Worm (Caenorhabditis elegans) whole organism, L3 larva: ENCODE data around the gene F10G2.4.
"Not testable (repeated sequence)": the region's sequence is repeated elsewhere in the genome, so short reads cannot be mapped to it uniquely, and the experiment has no call there.

Source experiments
- aly-2 ChIP-seq: fragments of 150-350 bp; optimal IDR thresholded peaks from 2 replicates; lab custom pipeline; 2014; ENCODE audit warnings: missing biosample characterization, missing genetic modification characterization
- ama-1 ChIP-seq: fragments of 150-350 bp; optimal IDR thresholded peaks from 2 replicates; lab custom pipeline; 2018
- ceh-16 ChIP-seq: sonication (generic microtip); optimal IDR thresholded peaks from 2 replicates; lab custom pipeline; 2017; ENCODE audit warnings: missing biosample characterization, missing genetic modification characterization
- ceh-28 ChIP-seq: fragments of 150-350 bp; optimal IDR thresholded peaks from 2 replicates; lab custom pipeline; 2014; ENCODE audit warnings: missing biosample characterization, missing genetic modification reagents, missing genetic modification characterization
- ceh-82 ChIP-seq: fragments of 150-350 bp; optimal IDR thresholded peaks from 2 replicates; lab custom pipeline; 2014; ENCODE audit warnings: missing biosample characterization, missing genetic modification characterization
- ceh-9 ChIP-seq: sonication (generic microtip); optimal IDR thresholded peaks from 2 replicates; lab custom pipeline; 2018; ENCODE audit warnings: missing biosample characterization, missing genetic modification characterization
- daf-12 ChIP-seq: fragments of 150-350 bp; optimal IDR thresholded peaks from 2 replicates; lab custom pipeline; 2014; ENCODE audit warnings: missing biosample characterization, missing genetic modification reagents, missing genetic modification characterization
- elt-3 ChIP-seq, 3 experiments: fragments of 150-350 bp in 1 of 3; sonication (generic microtip) in 2 of 3; optimal IDR thresholded peaks; 2 replicates in 2 of 3; 4 replicates in 1 of 3; lab custom pipeline; 2014 to 2017; ENCODE audit warnings: missing biosample characterization in 3 of 3, missing genetic modification characterization in 3 of 3
- eor-1 ChIP-seq, 2 experiments: fragments of 150-350 bp; optimal IDR thresholded peaks; 2 replicates each; lab custom pipeline; 2014 to 2018; ENCODE audit warnings: missing biosample characterization in 2 of 2, missing genetic modification characterization in 2 of 2
- fkh-10 ChIP-seq: sonication (generic microtip); optimal IDR thresholded peaks from 2 replicates; lab custom pipeline; 2017; ENCODE audit warnings: missing biosample characterization, missing genetic modification reagents, missing genetic modification characterization
- fkh-2 ChIP-seq: fragments of 150-350 bp; optimal IDR thresholded peaks from 2 replicates; lab custom pipeline; 2014; ENCODE audit warnings: missing biosample characterization, missing genetic modification reagents, missing genetic modification characterization
- fos-1 ChIP-seq: fragments of 150-350 bp; optimal IDR thresholded peaks from 2 replicates; lab custom pipeline; 2014; ENCODE audit warnings: missing biosample characterization, missing genetic modification characterization
- hmg-11 ChIP-seq: sonication (generic microtip); optimal IDR thresholded peaks from 2 replicates; lab custom pipeline; 2016; ENCODE audit warnings: missing genetic modification characterization, missing compliant biosample characterization
- jun-1 ChIP-seq: fragments of 150-350 bp; optimal IDR thresholded peaks from 2 replicates; lab custom pipeline; 2014; ENCODE audit warnings: missing biosample characterization, missing genetic modification reagents, missing genetic modification characterization
- lin-15B ChIP-seq: fragments of 150-350 bp; optimal IDR thresholded peaks from 2 replicates; lab custom pipeline; 2014; ENCODE audit warnings: missing biosample characterization, missing genetic modification characterization
- nhr-11 ChIP-seq: fragments of 150-350 bp; optimal IDR thresholded peaks from 2 replicates; lab custom pipeline; 2014; ENCODE audit warnings: missing biosample characterization, missing genetic modification characterization
- nhr-12 ChIP-seq: fragments of 150-350 bp; optimal IDR thresholded peaks from 2 replicates; lab custom pipeline; 2014; ENCODE audit warnings: missing biosample characterization, missing genetic modification characterization
- nhr-237 ChIP-seq: fragments of 150-350 bp; optimal IDR thresholded peaks from 2 replicates; lab custom pipeline; 2014; ENCODE audit warnings: missing biosample characterization, missing genetic modification characterization
- nhr-28 ChIP-seq: fragments of 150-350 bp; optimal IDR thresholded peaks from 2 replicates; lab custom pipeline; 2014; ENCODE audit warnings: missing biosample characterization, missing genetic modification characterization
- nhr-43 ChIP-seq: sonication (generic microtip); optimal IDR thresholded peaks from 2 replicates; lab custom pipeline; 2016; ENCODE audit warnings: mild to moderate bottlenecking, missing genetic modification characterization, missing compliant biosample characterization; ENCODE audit not compliant: poor library complexity, severe bottlenecking
- nhr-67 ChIP-seq: fragments of 150-350 bp; optimal IDR thresholded peaks from 2 replicates; lab custom pipeline; 2014; ENCODE audit warnings: missing biosample characterization, missing genetic modification characterization
- nhr-77 ChIP-seq: fragments of 150-350 bp; optimal IDR thresholded peaks from 2 replicates; lab custom pipeline; 2014; ENCODE audit warnings: missing biosample characterization, missing genetic modification characterization
- pha-4 ChIP-seq: fragments of 150-350 bp; optimal IDR thresholded peaks from 2 replicates; lab custom pipeline; 2014; ENCODE audit warnings: missing biosample characterization, missing genetic modification reagents, missing genetic modification characterization
- pqm-1 ChIP-seq: fragments of 150-350 bp; optimal IDR thresholded peaks from 2 replicates; lab custom pipeline; 2017; ENCODE audit warnings: missing biosample characterization, missing genetic modification characterization, inconsistent platforms
- sea-2 ChIP-seq: fragments of 150-350 bp; sonication (generic microtip); optimal IDR thresholded peaks from 4 replicates; lab custom pipeline; 2014; ENCODE audit warnings: missing biosample characterization, missing genetic modification reagents, missing genetic modification characterization
- skn-1 ChIP-seq: fragments of 150-350 bp; optimal IDR thresholded peaks from 2 replicates; lab custom pipeline; 2014; ENCODE audit warnings: missing biosample characterization, missing genetic modification characterization
- snpc-4 ChIP-seq: fragments of 150-350 bp; optimal IDR thresholded peaks from 2 replicates; lab custom pipeline; 2014; ENCODE audit warnings: missing biosample characterization, missing genetic modification characterization
- unc-39 ChIP-seq: sonication (generic microtip); optimal IDR thresholded peaks from 4 replicates; lab custom pipeline; 2017; ENCODE audit warnings: missing biosample characterization, missing genetic modification characterization
- unc-62 ChIP-seq: fragments of 150-350 bp; sonication (generic microtip); optimal IDR thresholded peaks from 4 replicates; lab custom pipeline; 2014; ENCODE audit warnings: missing biosample characterization, missing genetic modification reagents, missing genetic modification characterization
- zag-1 ChIP-seq: fragments of 150-350 bp; optimal IDR thresholded peaks from 2 replicates; lab custom pipeline; 2014; ENCODE audit warnings: missing biosample characterization, missing genetic modification characterization
- ztf-11 ChIP-seq: fragments of 150-350 bp; optimal IDR thresholded peaks from 2 replicates; lab custom pipeline; 2014; ENCODE audit warnings: missing biosample characterization, missing genetic modification characterization
- ztf-4 ChIP-seq: fragments of 150-350 bp; optimal IDR thresholded peaks from 2 replicates; lab custom pipeline; 2014; ENCODE audit warnings: missing biosample characterization, missing genetic modification characterization

F10G2.4 gene

DNA sequence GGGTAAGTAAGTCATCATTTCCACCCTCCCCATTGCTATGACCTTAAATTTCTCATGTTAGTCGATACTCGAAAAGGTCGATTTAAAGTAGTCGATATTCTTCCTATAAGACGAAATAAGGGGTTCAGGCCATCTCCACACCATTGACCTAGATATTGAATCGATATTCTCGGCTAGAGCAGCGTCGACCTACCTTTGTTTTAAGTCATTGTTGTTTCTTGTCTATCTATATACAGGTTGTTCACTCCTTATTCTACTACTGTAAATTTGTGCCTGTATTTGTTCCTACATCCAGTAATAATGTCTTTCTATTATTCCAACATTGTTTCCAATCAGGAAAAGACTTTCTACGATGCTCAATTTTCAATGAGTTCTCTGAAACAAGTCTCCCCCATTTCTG, at the start of gene F10G2.4:
Gene F10G2.4, plus strand, starts transcription at position 301 of the 400 bp plus-strand sequence.
- TF ChIP-seq nhr-28 (tag; lab: Kevin White, UChicago) = no peak
- no peak for TF ChIP-seq ceh-9
- no peak for TF ChIP-seq nhr-67 (tag; lab: Kevin White, UChicago)
- no peak for TF ChIP-seq pqm-1 (tag; lab: Kevin White, UChicago)
- TF ChIP-seq nhr-11 (tag; lab: Kevin White, UChicago) = no peak

DNA sequence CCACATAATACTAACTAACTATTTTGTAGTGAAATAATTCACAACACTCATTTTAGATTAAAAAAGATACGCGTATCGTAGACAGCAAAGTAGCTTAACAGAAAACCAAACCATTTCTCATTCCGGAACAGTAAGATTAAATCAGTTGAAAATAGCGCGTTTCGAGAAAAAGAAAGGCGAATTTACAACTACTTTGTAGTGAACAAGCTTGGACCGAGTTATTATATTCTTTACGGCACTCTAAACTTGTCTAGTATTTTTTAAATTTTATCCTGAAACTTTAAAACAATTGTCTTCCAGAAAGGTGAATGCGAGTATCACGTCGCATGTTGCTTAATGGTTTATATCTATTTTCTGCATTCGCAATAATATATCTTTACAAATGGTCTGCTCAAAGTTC, 47.9 kb upstream of the F10G2.4 start, which contains the start of gene C13A2.4:
Gene C13A2.4, plus strand, starts transcription at position 301 of the 400 bp plus-strand sequence.
- no peak for TF ChIP-seq daf-12 (tag; lab: Kevin White, UChicago)
- TF ChIP-seq sea-2 (GFP tag; lab: Kevin White, UChicago) = no peak

DNA sequence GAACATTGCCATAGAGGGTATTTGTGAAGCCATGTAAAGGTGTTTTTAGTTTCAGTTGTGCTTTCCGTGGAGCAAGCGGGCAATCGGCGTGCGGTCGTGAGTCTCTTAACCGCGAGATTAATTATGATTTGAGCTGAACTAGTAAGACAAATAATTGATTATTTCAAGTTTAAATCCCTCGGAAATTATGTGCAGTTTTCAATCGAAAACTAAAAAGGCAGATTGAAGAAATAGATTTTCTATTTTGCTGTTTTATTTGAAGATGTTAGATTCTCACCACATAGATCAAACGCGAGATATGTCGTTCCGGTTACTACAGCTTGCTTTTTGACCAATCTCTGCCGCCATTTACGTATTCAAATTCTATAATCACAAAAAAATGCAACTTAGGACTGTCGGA, 45.0 kb upstream of the F10G2.4 start, which contains the start of gene C13A2.3:
Gene C13A2.3, plus strand, starts transcription at position 301 of the 400 bp plus-strand sequence.
- TF ChIP-seq pha-4 = no peak
- TF ChIP-seq nhr-28 (tag; lab: Kevin White, UChicago) = no peak
- no peak for TF ChIP-seq ceh-82 (tag; lab: Kevin White, UChicago)
- no peak for TF ChIP-seq zag-1 (tag; lab: Kevin White, UChicago)
- no peak for TF ChIP-seq nhr-77
- no peak for TF ChIP-seq nhr-237 (tag; lab: Kevin White, UChicago)

DNA sequence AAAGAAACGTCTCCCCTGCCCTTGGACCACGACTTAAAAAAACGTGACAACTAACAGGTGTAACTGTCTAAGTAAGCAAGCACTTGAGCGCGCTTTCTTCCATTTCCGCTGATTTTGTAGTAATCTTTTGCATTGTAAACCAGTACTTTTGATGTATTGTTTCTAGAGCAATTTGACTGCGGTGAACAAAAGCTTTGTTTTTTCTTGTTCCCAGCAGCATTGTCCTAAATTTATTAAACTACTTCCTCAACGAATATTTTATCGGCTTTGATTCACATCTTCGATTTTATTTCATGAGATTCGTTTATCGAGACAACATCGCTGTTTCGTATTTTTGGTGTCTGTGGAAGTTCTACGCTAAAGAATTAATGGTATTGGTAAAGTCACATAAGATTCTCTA, 38.3 kb upstream of the F10G2.4 start, which contains the start of gene C13A2.1:
Gene C13A2.1, plus strand, starts transcription at position 301 of the 400 bp plus-strand sequence.
- TF ChIP-seq elt-3 (tag; optimal IDR thresholded peaks at IDR 0.05; lab: Kevin White, UChicago) = no peak
- no peak for TF ChIP-seq ceh-16 (tag; lab: Kevin White, UChicago)
- TF ChIP-seq fos-1 (tag; lab: Kevin White, UChicago) = no peak
- TF ChIP-seq nhr-28 (tag; lab: Kevin White, UChicago) = no peak
- no peak for TF ChIP-seq unc-39 (tag; lab: Kevin White, UChicago)
- TF ChIP-seq snpc-4 (tag; lab: Kevin White, UChicago) = no peak
- TF ChIP-seq daf-12 (tag; lab: Kevin White, UChicago) = no peak
- no peak for TF ChIP-seq unc-62 (GFP tag; lab: Kevin White, UChicago)
- TF ChIP-seq jun-1 (tag; lab: Kevin White, UChicago) = no peak
- TF ChIP-seq zag-1 (tag; lab: Kevin White, UChicago) = no peak
- no peak for TF ChIP-seq skn-1
- TF ChIP-seq pha-4 = no peak
- no peak for TF ChIP-seq nhr-67 (tag; lab: Kevin White, UChicago)
- TF ChIP-seq nhr-77 = no peak

DNA sequence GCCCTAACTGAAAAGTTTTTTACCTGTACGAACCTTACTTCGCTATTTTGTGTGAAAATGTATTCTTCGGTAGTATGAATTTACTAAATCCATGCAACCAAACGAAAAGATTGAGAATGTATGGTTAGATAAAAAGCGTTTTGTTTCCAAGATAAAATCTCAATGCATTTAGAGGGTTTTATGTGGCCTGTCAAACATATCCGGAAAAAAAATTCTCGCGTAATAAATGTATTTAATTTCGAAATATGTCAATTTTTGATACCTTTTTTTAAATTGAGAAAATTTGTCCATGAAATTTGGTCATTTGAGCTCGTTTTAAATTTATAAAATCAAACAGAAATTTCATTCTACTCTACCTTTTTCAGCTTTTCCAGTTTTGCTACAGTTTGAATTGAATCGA, 31.8 kb upstream of the F10G2.4 start, which contains the start of gene F07G11.4:
Gene F07G11.4, minus strand, starts transcription at position 101 of the 400 bp plus-strand sequence.
- TF ChIP-seq nhr-77 = no peak
- TF ChIP-seq eor-1 (tag; optimal IDR thresholded peaks at IDR 0.05; lab: Kevin White, UChicago) = no peak
- TF ChIP-seq, all 47 proteins: peak for 0

DNA sequence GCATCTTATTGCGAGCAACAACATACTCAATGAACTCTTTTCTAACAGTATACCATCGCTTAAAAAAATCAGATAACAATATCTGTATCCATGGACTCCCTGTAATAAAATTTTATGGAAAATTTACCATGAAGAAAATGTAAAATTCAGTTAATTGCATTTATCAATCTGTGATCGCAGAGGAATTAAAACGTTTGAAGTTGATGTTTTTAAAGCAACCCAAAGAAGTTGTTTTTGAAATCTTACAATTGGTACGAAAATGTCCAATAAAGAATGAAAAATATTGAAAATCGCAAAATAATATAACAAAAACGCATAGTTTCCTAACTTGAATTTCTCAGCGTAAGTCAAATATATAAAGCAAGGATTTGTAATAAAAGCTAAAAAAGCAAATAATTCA, 29.8 kb upstream of the F10G2.4 start, which contains the start of gene srj-32:
Gene srj-32, minus strand, starts transcription at position 101 of the 400 bp plus-strand sequence.
- TF ChIP-seq sea-2 (GFP tag; lab: Kevin White, UChicago) = no peak
- TF ChIP-seq lin-15B (tag; lab: Kevin White, UChicago) = no peak
- no peak for TF ChIP-seq jun-1 (tag; lab: Kevin White, UChicago)

DNA sequence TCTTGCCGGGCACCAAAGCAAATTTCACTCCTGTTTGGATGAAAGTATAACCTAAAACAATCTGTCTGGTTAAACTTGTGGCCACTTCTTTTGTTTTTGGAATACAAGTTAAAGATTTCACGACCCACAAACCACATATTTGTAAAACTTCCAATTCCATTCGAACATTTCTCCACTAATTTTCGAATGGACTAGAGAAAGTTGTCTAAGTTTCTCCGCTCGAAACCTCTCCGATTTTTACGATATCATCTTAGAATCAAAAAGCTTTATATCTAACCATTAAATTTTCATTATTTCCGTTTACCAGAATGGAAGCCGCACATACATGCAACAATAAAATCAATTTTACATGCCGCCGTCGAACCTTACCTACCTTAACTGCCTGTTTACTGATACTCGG, 28.6 kb upstream of the F10G2.4 start, which contains the start of gene F07G11.3:
Gene F07G11.3, plus strand, starts transcription at position 301 of the 400 bp plus-strand sequence.
- TF ChIP-seq daf-12 (tag; lab: Kevin White, UChicago) (no peak), ceh-9 (no peak), sea-2 (GFP tag; lab: Kevin White, UChicago) (no peak), snpc-4 (tag; lab: Kevin White, UChicago) (no peak), nhr-67 (tag; lab: Kevin White, UChicago) (no peak)

DNA sequence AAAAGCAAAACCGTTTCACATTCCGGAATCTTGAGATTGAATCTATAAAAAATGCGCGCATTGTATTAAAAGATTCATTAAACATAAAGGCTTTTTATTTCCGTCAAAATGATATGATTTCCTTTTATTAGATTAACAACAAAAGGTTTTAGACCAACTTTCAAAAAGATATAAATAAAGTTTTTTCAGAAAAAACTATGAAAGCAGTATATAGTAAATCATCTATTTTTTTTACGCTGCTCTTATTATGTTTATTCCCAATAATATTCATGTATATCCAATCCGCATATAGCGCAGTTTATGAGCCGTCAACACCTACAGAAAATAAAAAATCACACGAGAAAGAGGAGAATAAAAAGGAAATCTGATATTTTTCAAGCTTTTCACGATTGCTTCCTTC, 22.5 kb upstream of the F10G2.4 start, which contains the start of gene F07G11.2:
Gene F07G11.2, plus strand, starts transcription at position 301 of the 400 bp plus-strand sequence.
- not testable (repeated sequence) for TF ChIP-seq elt-3 (tag; optimal IDR thresholded peaks at IDR 0.05; lab: Kevin White, UChicago); ceh-28 (tag; lab: Kevin White, UChicago); ceh-9

DNA sequence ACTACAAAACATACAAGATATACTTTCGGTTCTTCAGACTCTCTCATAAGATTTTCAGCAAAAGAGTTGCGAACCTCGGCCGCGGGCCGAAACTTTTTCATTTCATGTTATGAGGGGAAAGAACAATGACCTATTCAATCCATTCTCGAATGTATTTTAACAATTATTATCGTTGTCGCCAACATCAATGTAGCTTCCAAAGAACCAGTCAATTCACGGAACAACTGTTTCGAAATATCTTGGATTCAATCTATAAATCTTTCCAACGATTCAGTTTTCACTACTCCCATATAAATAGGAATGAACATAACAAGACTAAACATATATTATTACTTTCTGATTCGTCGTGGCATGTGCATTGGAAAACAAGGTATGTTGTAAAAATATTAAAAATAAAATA, 19.9 kb upstream of the F10G2.4 start, which contains the start of gene F07G11.1:
Gene F07G11.1, plus strand, starts transcription at position 301 of the 400 bp plus-strand sequence.
- TF ChIP-seq ztf-11 (no peak), nhr-12 (tag; lab: Kevin White, UChicago) (no peak), pqm-1 (tag; lab: Kevin White, UChicago) (no peak), ceh-82 (tag; lab: Kevin White, UChicago) (no peak), ama-1 (lab: Kevin White, UChicago) (no peak), ztf-4 (tag; lab: Kevin White, UChicago) (no peak), nhr-43 (tag; lab: Kevin White, UChicago) (no peak), fkh-2 (tag; lab: Kevin White, UChicago) (no peak), hmg-11 (tag; lab: Kevin White, UChicago) (no peak), elt-3 (tag; optimal IDR thresholded peaks at IDR 0.05; lab: Kevin White, UChicago) (no peak), ceh-9 (no peak), aly-2 (tag; lab: Kevin White, UChicago) (no peak), fkh-10 (GFP tag; lab: Kevin White, UChicago) (no peak)
